Worm (Caenorhabditis elegans) whole organism, L2 larva: ENCODE measurements around the gene immp-1.

Experiments
- F13H6.1 ChIP-seq: sonication (generic microtip); optimal IDR thresholded peaks from 2 replicates; lab custom pipeline; 2016; ENCODE audit warnings: missing genetic modification characterization, missing compliant biosample characterization
- R02D3.7 ChIP-seq: fragments of 150-350 bp; optimal IDR thresholded peaks from 2 replicates; lab custom pipeline; 2014; ENCODE audit warnings: missing biosample characterization, missing genetic modification characterization
- ZK546.5 ChIP-seq: sonication (generic microtip); optimal IDR thresholded peaks from 2 replicates; lab custom pipeline; 2017; ENCODE audit warnings: missing biosample characterization, missing genetic modification characterization
- ama-1 ChIP-seq: fragments of 150-350 bp; optimal IDR thresholded peaks from 2 replicates; lab custom pipeline; 2018; ENCODE audit warnings: inconsistent platforms
- dmd-4 ChIP-seq: sonication (generic microtip); optimal IDR thresholded peaks from 2 replicates; lab custom pipeline; 2017; ENCODE audit warnings: missing biosample characterization, missing genetic modification characterization
- fos-1 ChIP-seq: fragments of 150-350 bp; optimal IDR thresholded peaks from 2 replicates; lab custom pipeline; 2014; ENCODE audit warnings: missing biosample characterization, missing genetic modification characterization
- gmeb-1 ChIP-seq: fragments of 150-350 bp; optimal IDR thresholded peaks from 2 replicates; lab custom pipeline; 2014; ENCODE audit warnings: missing biosample characterization, missing genetic modification characterization
- lin-11 ChIP-seq: fragments of 150-350 bp; sonication (generic microtip); optimal IDR thresholded peaks from 2 replicates; lab custom pipeline; 2014; ENCODE audit warnings: missing biosample characterization, missing genetic modification characterization, inconsistent platforms, mixed read lengths
- mab-5 ChIP-seq: fragments of 150-350 bp; optimal IDR thresholded peaks from 2 replicates; lab custom pipeline; 2014; ENCODE audit warnings: missing biosample characterization, missing genetic modification characterization
- mbf-1 ChIP-seq: sonication (generic microtip); optimal IDR thresholded peaks from 2 replicates; lab custom pipeline; 2017; ENCODE audit warnings: missing biosample characterization, missing genetic modification characterization
- nhr-11 ChIP-seq: fragments of 150-350 bp; optimal IDR thresholded peaks from 2 replicates; lab custom pipeline; 2014; ENCODE audit warnings: missing biosample characterization, missing genetic modification characterization
- nhr-12 ChIP-seq: fragments of 150-350 bp; optimal IDR thresholded peaks from 2 replicates; lab custom pipeline; 2014; ENCODE audit warnings: missing biosample characterization, missing genetic modification characterization
- nhr-129 ChIP-seq: fragments of 150-350 bp; optimal IDR thresholded peaks from 2 replicates; lab custom pipeline; 2014; ENCODE audit warnings: missing biosample characterization, missing genetic modification characterization
- nhr-237 ChIP-seq: fragments of 150-350 bp; optimal IDR thresholded peaks from 2 replicates; lab custom pipeline; 2014; ENCODE audit warnings: missing biosample characterization, missing genetic modification characterization
- nhr-25 ChIP-seq: fragments of 150-350 bp; sonication (generic microtip); optimal IDR thresholded peaks from 3 replicates; lab custom pipeline; 2014; ENCODE audit warnings: missing biosample characterization, missing genetic modification characterization
- sem-4 ChIP-seq: fragments of 150-350 bp; optimal IDR thresholded peaks from 2 replicates; lab custom pipeline; 2014; ENCODE audit warnings: missing biosample characterization, missing genetic modification reagents, missing genetic modification characterization
- unc-39 ChIP-seq: fragments of 150-350 bp; optimal IDR thresholded peaks from 2 replicates; lab custom pipeline; 2014; ENCODE audit warnings: missing biosample characterization, missing genetic modification characterization
- zag-1 ChIP-seq: fragments of 150-350 bp; optimal IDR thresholded peaks from 2 replicates; lab custom pipeline; 2014; ENCODE audit warnings: missing biosample characterization, missing genetic modification characterization

Gene immp-1

DNA sequence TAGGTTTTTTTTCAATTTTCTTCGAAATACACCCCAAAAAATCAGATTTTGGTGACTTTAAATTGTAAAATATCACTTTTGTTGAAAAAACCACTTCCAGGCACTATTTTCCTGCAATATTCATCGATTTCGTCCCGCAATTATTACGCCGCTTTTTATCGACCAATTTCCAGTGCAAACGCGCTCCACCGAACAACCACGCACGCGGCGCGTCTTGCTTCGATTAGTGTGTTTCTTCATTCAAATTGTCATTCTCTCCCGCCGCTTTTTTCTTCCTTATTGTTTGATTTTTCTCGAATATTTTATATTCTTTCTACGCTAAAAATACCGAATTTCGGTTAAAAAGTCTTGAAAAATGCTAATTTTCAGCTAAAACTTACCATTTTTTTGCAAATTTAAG, 50.9 kb downstream of the immp-1 start (continued):
- no peak for TF ChIP-seq unc-39
- TF ChIP-seq lin-11 (tag; lab: Kevin White, UChicago) = peak; percentile 49
- TF ChIP-seq ama-1 (lab: Kevin White, UChicago) = no peak
- peak; percentile 48 for TF ChIP-seq fos-1 (tag; lab: Kevin White, UChicago)
- TF ChIP-seq mab-5 (tag; lab: Kevin White, UChicago) = peak; percentile 22
- TF ChIP-seq sem-4 (tag; lab: Kevin White, UChicago) = peak; percentile 84
- peak; percentile 43 for TF ChIP-seq nhr-129 (tag; lab: Kevin White, UChicago)
- TF ChIP-seq F13H6.1 (tag; lab: Kevin White, UChicago) = peak; percentile 38
- TF ChIP-seq mbf-1 (tag; lab: Kevin White, UChicago) = no peak
- TF ChIP-seq gmeb-1 (tag; lab: Kevin White, UChicago) = peak; percentile 35
- TF ChIP-seq, all 48 proteins: peak for 18

ce11 chrIII:11826118-11826517, 51.4 kb downstream of the immp-1 start, which contains the start of gene rsp-8:
Gene rsp-8 (plus strand): TSS chrIII:11826418.
- no peak for TF ChIP-seq ZK546.5
- no peak for TF ChIP-seq nhr-237 (tag; lab: Kevin White, UChicago)
- TF ChIP-seq mab-5 (tag; lab: Kevin White, UChicago) = no peak
- TF ChIP-seq R02D3.7 = no peak
- TF ChIP-seq nhr-12 (tag; lab: Kevin White, UChicago) = no peak
- no peak for TF ChIP-seq ama-1 (lab: Kevin White, UChicago)
- TF ChIP-seq nhr-25 (tag; lab: Kevin White, UChicago) = no peak
- no peak for TF ChIP-seq unc-39
- TF ChIP-seq dmd-4 (tag; lab: Kevin White, UChicago) = no peak
- TF ChIP-seq nhr-11 (tag; lab: Kevin White, UChicago) = no peak
- no peak for TF ChIP-seq zag-1
